Worm (Caenorhabditis elegans) whole organism, mixed stage, embryonic: ENCODE results near the gene gpx-5.
"Not testable (repeated sequence)": the region's sequence is repeated elsewhere in the genome, so short reads cannot be mapped to it uniquely, and the experiment has no call there.

ENCODE experiments used
- elt-1 ChIP-seq: sonication (generic microtip); optimal IDR thresholded peaks from 2 replicates; lab custom pipeline; 2017; ENCODE audit warnings: missing genetic modification characterization, mild to moderate bottlenecking, missing compliant biosample characterization, antibody characterized with exemption, moderate library complexity, borderline replicate concordance; ENCODE audit not compliant: insufficient read depth
- elt-3 ChIP-seq: fragments of 150-350 bp; optimal IDR thresholded peaks from 2 replicates; lab custom pipeline; 2014; ENCODE audit warnings: missing biosample characterization, missing genetic modification characterization
- nhr-12 ChIP-seq: fragments of 150-350 bp; optimal IDR thresholded peaks from 2 replicates; lab custom pipeline; 2014; ENCODE audit warnings: missing biosample characterization, missing genetic modification characterization
- nhr-237 ChIP-seq: fragments of 150-350 bp; optimal IDR thresholded peaks from 2 replicates; lab custom pipeline; 2014; ENCODE audit warnings: missing biosample characterization, missing genetic modification characterization
- ztf-11 ChIP-seq: fragments of 150-350 bp; optimal IDR thresholded peaks from 2 replicates; lab custom pipeline; 2014; ENCODE audit warnings: missing biosample characterization, missing genetic modification characterization

- TF ChIP-seq nhr-237, ztf-11, elt-3, elt-1, nhr-12 (tag; lab: Kevin White, UChicago): not testable (repeated sequence)
Observed at ce11 chrX:9625824-9626223, 41.4 kb downstream of the gpx-5 start, which contains the start of gene F34H10.1.
